Worm (Caenorhabditis elegans): Measurements from ENCODE around the gene morc-1.

DNA sequence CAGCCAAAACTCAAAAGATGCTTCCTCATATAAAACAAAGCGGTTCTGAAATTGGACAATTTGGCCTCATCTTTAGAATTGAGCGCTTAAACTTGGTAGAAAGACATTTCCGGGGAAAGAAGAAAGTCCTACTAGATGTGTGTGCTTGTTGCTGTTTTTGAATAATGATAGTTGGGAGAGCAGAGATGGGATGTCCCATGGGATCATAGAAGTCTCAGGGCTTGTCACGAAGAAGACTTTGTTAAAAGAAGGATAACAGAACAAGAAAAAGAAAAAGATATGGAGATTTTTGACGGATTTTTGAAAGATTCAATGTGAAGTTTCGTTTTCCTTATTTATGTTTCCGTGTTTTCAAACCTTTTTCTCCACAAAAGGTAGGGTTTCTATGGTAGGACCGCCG, 12.0 kb upstream of the morc-1 start, which contains the start of gene ZC155.2:
- TF ChIP-seq flt-1 (GFP tag; IDR thresholded peaks at IDR 0.05), result no peak
- TF ChIP-seq hnd-1 (tag; optimal IDR thresholded peaks at IDR 0.05), result no peak
- no peak for TF ChIP-seq tra-4 (tag; optimal IDR thresholded peaks at IDR 0.05)
- TF ChIP-seq ama-1 (optimal IDR thresholded peaks at IDR 0.05), result no peak
- no peak for TF ChIP-seq tbx-37 (GFP tag; conservative IDR thresholded peaks at IDR 0.05)
- TF ChIP-seq ceh-36 (tag; optimal IDR thresholded peaks at IDR 0.05), result no peak
- no peak for TF ChIP-seq tbx-11 (GFP tag; IDR thresholded peaks at IDR 0.05)
- no peak for TF ChIP-seq hmbx-1 (tag; optimal IDR thresholded peaks at IDR 0.05)
- TF ChIP-seq ets-7 (tag; optimal IDR thresholded peaks at IDR 0.05), result no peak
- no peak for TF ChIP-seq ceh-13 (GFP tag; optimal IDR thresholded peaks at IDR 0.05)
- TF ChIP-seq sea-1 (GFP tag; conservative IDR thresholded peaks at IDR 0.05), result no peak
- no peak for TF ChIP-seq B0310.2 (tag; optimal IDR thresholded peaks at IDR 0.05)
- no peak for TF ChIP-seq aly-1 (tag; optimal IDR thresholded peaks at IDR 0.05)
